Worm (Caenorhabditis elegans): ENCODE results near the gene inx-9.

ce11 chrIV:11659794-11660312 lies 16.3 kb upstream of the inx-9 start, which contains the start of gene ZK792.1:
- TF ChIP-seq unc-62 (GFP tag; optimal IDR thresholded peaks at IDR 0.05): no peak
- TF ChIP-seq F13H6.1 (tag; optimal IDR thresholded peaks at IDR 0.05): no peak
- no peak for TF ChIP-seq mdl-1 (tag; optimal IDR thresholded peaks at IDR 0.05)
- no peak for TF ChIP-seq R02D3.7 (tag; optimal IDR thresholded peaks at IDR 0.05)
- no peak for TF ChIP-seq nhr-25 (tag; optimal IDR thresholded peaks at IDR 0.05)
- TF ChIP-seq nhr-11 (tag; optimal IDR thresholded peaks at IDR 0.05): no peak
- no peak for TF ChIP-seq nhr-237 (tag; optimal IDR thresholded peaks at IDR 0.05)
- TF ChIP-seq ZK546.5 (tag; optimal IDR thresholded peaks at IDR 0.05): no peak
- TF ChIP-seq nhr-6 (tag; optimal IDR thresholded peaks at IDR 0.05): no peak
- TF ChIP-seq ztf-11 (tag; optimal IDR thresholded peaks at IDR 0.05): no peak
- TF ChIP-seq snpc-4 (tag; optimal IDR thresholded peaks at IDR 0.05): no peak
- TF ChIP-seq ztf-4 (tag; optimal IDR thresholded peaks at IDR 0.05): no peak
- TF ChIP-seq ceh-82 (tag; optimal IDR thresholded peaks at IDR 0.05): no peak

All from whole organism, L2 larva.